Fruit fly (Drosophila melanogaster) whole organism, embryonic: ENCODE data around the gene smash.

Experiments used
- Atf3 ChIP-seq: fragments of 200-800 bp; sonication (Bioruptor generic); optimal IDR thresholded peaks from 3 replicates; lab custom pipeline; 2016; ENCODE audit warnings: missing biosample characterization, missing genetic modification characterization
- Bgb ChIP-seq: fragments of 200-800 bp; sonication (Bioruptor generic); IDR thresholded peaks from 2 replicates; pipeline ENCODE4 v1.3.6; 2022; ENCODE audit warnings: missing biosample characterization, missing genetic modification characterization; ENCODE audit not compliant: partially characterized antibody
- CG10209 ChIP-seq: fragments of 200-800 bp; sonication (Bioruptor generic); optimal IDR thresholded peaks from 3 replicates; lab custom pipeline; 2017; ENCODE audit warnings: missing biosample characterization, mild to moderate bottlenecking, missing genetic modification characterization, missing genetic modification reagents
- CG13123 ChIP-seq: fragments of 200-800 bp; sonication (Bioruptor generic); optimal IDR thresholded peaks from 2 replicates; lab custom pipeline; 2016; ENCODE audit warnings: missing biosample characterization, missing genetic modification characterization
- CG17328 ChIP-seq: fragments of 200-800 bp; sonication (Bioruptor generic); IDR thresholded peaks from 2 replicates; pipeline ENCODE4 v1.3.6; 2022; ENCODE audit warnings: missing biosample characterization, missing genetic modification characterization
- CG2889 ChIP-seq: fragments of 200-800 bp; sonication (Bioruptor generic); IDR thresholded peaks from 3 replicates; pipeline ENCODE4 v1.3.6; 2022; ENCODE audit warnings: missing biosample characterization, missing genetic modification characterization
- CG32532 ChIP-seq: fragments of 200-800 bp; sonication (Bioruptor generic); IDR thresholded peaks from 2 replicates; pipeline ENCODE4 v1.3.6; 2022; ENCODE audit warnings: missing biosample characterization, missing genetic modification characterization
- CG34376 ChIP-seq: fragments of 200-800 bp; sonication (Bioruptor generic); optimal IDR thresholded peaks from 2 replicates; lab custom pipeline; 2018; ENCODE audit warnings: missing biosample characterization, mild to moderate bottlenecking, missing genetic modification characterization
- CG3995 ChIP-seq: fragments of 200-800 bp; sonication (Bioruptor generic); optimal IDR thresholded peaks from 3 replicates; lab custom pipeline; 2016; ENCODE audit warnings: missing biosample characterization, missing genetic modification characterization
- CG5180 ChIP-seq: fragments of 200-800 bp; sonication (Bioruptor generic); optimal IDR thresholded peaks from 3 replicates; lab custom pipeline; 2017; ENCODE audit warnings: missing biosample characterization, missing genetic modification characterization, mild to moderate bottlenecking, moderate library complexity, missing genetic modification reagents
- CG5953 ChIP-seq: fragments of 200-800 bp; sonication (Bioruptor generic); IDR thresholded peaks from 2 replicates; pipeline ENCODE4 v1.3.6; 2022; ENCODE audit warnings: missing biosample characterization, missing genetic modification characterization
- CG6689 ChIP-seq: fragments of 200-800 bp; sonication (Bioruptor generic); IDR thresholded peaks from 2 replicates; pipeline ENCODE4 v1.3.6; 2022; ENCODE audit warnings: missing biosample characterization, missing genetic modification characterization
- CG6791 ChIP-seq: fragments of 200-800 bp; sonication (Bioruptor generic); IDR thresholded peaks from 3 replicates; pipeline ENCODE4 v1.3.6; 2022; ENCODE audit warnings: missing biosample characterization, missing genetic modification characterization; ENCODE audit not compliant: partially characterized antibody
- CG8944 ChIP-seq: fragments of 200-800 bp; sonication (Bioruptor generic); optimal IDR thresholded peaks from 3 replicates; lab custom pipeline; 2016; ENCODE audit warnings: missing biosample characterization, missing genetic modification characterization
- CG9437 ChIP-seq: fragments of 200-800 bp; sonication (Bioruptor generic); optimal IDR thresholded peaks from 2 replicates; lab custom pipeline; 2018; ENCODE audit warnings: missing biosample characterization, mild to moderate bottlenecking, missing genetic modification characterization
- CHES-1-like ChIP-seq: fragments of 200-800 bp; sonication (Bioruptor generic); optimal IDR thresholded peaks from 2 replicates; lab custom pipeline; 2016; ENCODE audit warnings: missing biosample characterization, missing genetic modification characterization
- CTCF ChIP-seq: fragments of 200-800 bp; sonication (Bioruptor generic); optimal IDR thresholded peaks from 2 replicates; lab custom pipeline; 2017; ENCODE audit warnings: missing biosample characterization, mild to moderate bottlenecking, missing genetic modification characterization, moderate library complexity
- CrebB ChIP-seq: fragments of 200-800 bp; sonication (Bioruptor generic); optimal IDR thresholded peaks from 3 replicates; lab custom pipeline; 2018; ENCODE audit warnings: missing biosample characterization, mild to moderate bottlenecking, missing genetic modification characterization
- D19B ChIP-seq: fragments of 200-800 bp; sonication (Bioruptor generic); optimal IDR thresholded peaks from 2 replicates; lab custom pipeline; 2017; ENCODE audit warnings: missing biosample characterization, mild to moderate bottlenecking, missing genetic modification characterization
- Dek ChIP-seq: fragments of 200-800 bp; sonication (Bioruptor generic); optimal IDR thresholded peaks from 3 replicates; lab custom pipeline; 2019; ENCODE audit warnings: missing biosample characterization, mild to moderate bottlenecking, missing genetic modification characterization, moderate library complexity
- Drgx ChIP-seq: fragments of 200-800 bp; sonication (Bioruptor generic); IDR thresholded peaks from 2 replicates; pipeline ENCODE4 v1.3.6; 2022; ENCODE audit warnings: missing biosample characterization, missing genetic modification characterization
- Ets65A ChIP-seq: fragments of 200-800 bp; sonication (Bioruptor generic); peaks from one replicate; lab custom pipeline; 2016; ENCODE audit warnings: missing biosample characterization, missing genetic modification characterization
- HHEX ChIP-seq: fragments of 200-800 bp; sonication (Bioruptor generic); optimal IDR thresholded peaks from 3 replicates; lab custom pipeline; 2017; ENCODE audit warnings: missing biosample characterization, mild to moderate bottlenecking, missing genetic modification characterization, missing genetic modification reagents
- Hr78 ChIP-seq, 2 experiments: fragments of 200-800 bp in 1 of 2; fragments of >200 bp in 1 of 2; sonication (Bioruptor generic) in 1 of 2; optimal IDR thresholded peaks; 2 replicates each; lab custom pipeline; 2017 to 2019; ENCODE audit warnings: missing biosample characterization in 2 of 2, missing genetic modification characterization in 2 of 2, mild to moderate bottlenecking in 1 of 2, moderate library complexity in 1 of 2
- Meics ChIP-seq: fragments of 200-800 bp; sonication (Bioruptor generic); optimal IDR thresholded peaks from 2 replicates; lab custom pipeline; 2017; ENCODE audit warnings: missing biosample characterization, mild to moderate bottlenecking, missing genetic modification characterization
- PHDP ChIP-seq: fragments of 200-800 bp; sonication (Bioruptor generic); optimal IDR thresholded peaks from 3 replicates; lab custom pipeline; 2018; ENCODE audit warnings: missing biosample characterization, mild to moderate bottlenecking, missing genetic modification characterization, moderate library complexity
- Pdp1 ChIP-seq, 2 experiments: fragments of 200-800 bp; sonication (Bioruptor generic); optimal IDR thresholded peaks; 3 replicates each; lab custom pipeline; 2016; ENCODE audit warnings: missing biosample characterization in 2 of 2, missing genetic modification characterization in 2 of 2, mild to moderate bottlenecking in 1 of 2, moderate library complexity in 1 of 2
- Rx ChIP-seq: fragments of 200-800 bp; sonication (Bioruptor generic); IDR thresholded peaks from 2 replicates; pipeline ENCODE4 v1.3.6; 2022; ENCODE audit warnings: missing biosample characterization, missing genetic modification characterization
- chinmo ChIP-seq: fragments of 200-800 bp; sonication (Bioruptor generic); IDR thresholded peaks from 4 replicates; pipeline ENCODE4 v1.3.6; 2022; ENCODE audit warnings: missing biosample characterization, missing genetic modification characterization; ENCODE audit not compliant: partially characterized antibody
- crc ChIP-seq: fragments of 200-800 bp; sonication (Bioruptor generic); optimal IDR thresholded peaks from 2 replicates; lab custom pipeline; 2016; ENCODE audit warnings: missing biosample characterization, missing genetic modification characterization
- crol ChIP-seq: fragments of 200-800 bp; sonication (Bioruptor generic); IDR thresholded peaks from 2 replicates; pipeline ENCODE4 v1.3.6; 2022; ENCODE audit warnings: missing biosample characterization, missing genetic modification characterization
- crp ChIP-seq, 2 experiments: fragments of 200-800 bp; sonication (Bioruptor generic); optimal IDR thresholded peaks; 2 replicates in 1 of 2; 3 replicates in 1 of 2; lab custom pipeline; 2017; ENCODE audit warnings: missing biosample characterization in 2 of 2, missing genetic modification characterization in 2 of 2, mild to moderate bottlenecking in 1 of 2, moderate library complexity in 1 of 2
- da ChIP-seq: fragments of 200-800 bp; sonication (Bioruptor generic); optimal IDR thresholded peaks from 2 replicates; lab custom pipeline; 2016; ENCODE audit warnings: missing biosample characterization, missing genetic modification characterization
- dysf ChIP-seq: fragments of 200-800 bp; sonication (Bioruptor generic); IDR thresholded peaks from 3 replicates; pipeline ENCODE4 v1.3.6; 2022; ENCODE audit warnings: missing biosample characterization, missing genetic modification characterization
- fd64A ChIP-seq: fragments of 200-800 bp; sonication (Bioruptor generic); optimal IDR thresholded peaks from 3 replicates; lab custom pipeline; 2018; ENCODE audit warnings: missing biosample characterization, mild to moderate bottlenecking, missing genetic modification characterization
- grn ChIP-seq: fragments of 200-800 bp; sonication (Bioruptor generic); optimal IDR thresholded peaks from 3 replicates; lab custom pipeline; 2017; ENCODE audit warnings: missing biosample characterization, missing genetic modification characterization
- kni ChIP-seq: fragments of 200-800 bp; sonication (Bioruptor generic); optimal IDR thresholded peaks from 3 replicates; lab custom pipeline; 2017; ENCODE audit warnings: mild to moderate bottlenecking, missing biosample characterization, missing genetic modification reagents, missing genetic modification characterization
- lmd ChIP-seq: fragments of 200-800 bp; sonication (Bioruptor generic); IDR thresholded peaks from 2 replicates; pipeline ENCODE4 v1.3.6; 2022; ENCODE audit warnings: missing biosample characterization, missing genetic modification characterization
- lola ChIP-seq, 3 experiments: fragments of >200 bp in 2 of 3; fragments of 200-800 bp in 1 of 3; sonication (Bioruptor generic) in 1 of 3; optimal IDR thresholded peaks; 2 replicates each; lab custom pipeline; 2017 to 2019; ENCODE audit warnings: missing biosample characterization in 3 of 3, missing genetic modification characterization in 3 of 3, mild to moderate bottlenecking in 1 of 3, moderate library complexity in 1 of 3
- pita ChIP-seq: fragments of 200-800 bp; sonication (Bioruptor generic); optimal IDR thresholded peaks from 2 replicates; lab custom pipeline; 2017; ENCODE audit warnings: missing biosample characterization, mild to moderate bottlenecking, missing genetic modification characterization
- scrt ChIP-seq: fragments of 200-800 bp; sonication (Bioruptor generic); optimal IDR thresholded peaks from 2 replicates; lab custom pipeline; 2018; ENCODE audit warnings: missing biosample characterization, mild to moderate bottlenecking, missing genetic modification characterization, moderate library complexity
- sens ChIP-seq: fragments of 200-800 bp; sonication (Bioruptor generic); peaks from one replicate; lab custom pipeline; 2016; ENCODE audit warnings: missing biosample characterization, missing genetic modification characterization
- so ChIP-seq: fragments of 200-800 bp; sonication (Bioruptor generic); IDR thresholded peaks from 3 replicates; pipeline ENCODE4 v1.3.6; 2022; ENCODE audit warnings: missing biosample characterization, missing genetic modification characterization

smash gene

DNA sequence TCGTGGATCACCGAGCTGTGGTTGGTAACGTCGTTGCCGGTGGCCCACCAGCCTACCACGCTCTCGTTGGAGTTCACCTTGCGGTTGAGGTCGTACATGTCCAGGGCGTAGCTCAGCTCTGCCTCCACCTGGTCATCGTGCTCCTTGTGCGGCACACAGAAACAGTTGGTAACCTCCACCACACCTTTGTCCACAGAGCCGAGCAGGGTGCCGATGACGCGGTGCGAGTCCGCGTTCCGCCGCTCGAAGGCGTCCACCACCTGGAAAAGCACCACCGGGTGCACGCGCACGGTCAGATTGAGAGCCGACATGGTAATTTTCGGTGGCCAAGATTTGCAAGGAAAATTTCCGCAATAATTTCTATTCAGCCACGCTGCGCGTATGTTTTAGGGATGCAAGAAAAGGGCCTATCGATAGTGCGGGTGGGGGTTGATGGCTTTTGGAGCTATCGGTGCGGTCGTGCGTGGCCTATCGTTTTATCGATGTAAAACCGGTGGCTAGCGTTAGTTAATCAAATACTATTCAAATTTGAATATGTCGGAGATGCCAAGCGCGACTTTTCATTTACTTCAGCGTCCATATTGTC is 54.5 kb downstream of the smash start, which contains the start of gene eIF3f1 (continued):
- TF ChIP-seq scrt (GFP tag; lab: Kevin White, UChicago) (no peak), HHEX (GFP tag; lab: Kevin White, UChicago) (no peak), pita (no peak), D19B (GFP tag; lab: Kevin White, UChicago) (no peak), CTCF (peak; percentile 51), CG17328 (GFP tag; lab: Robert Waterston, UW) (no peak), sens (GFP tag; lab: Kevin White, UChicago) (peak; percentile 23), CG9437 (peak; percentile 13), PHDP (tag; lab: Kevin White, UChicago) (no peak), dysf (no peak)

dm6 chr3R:4717586-4717985 is 58.2 kb downstream of the smash start:
- TF ChIP-seq Meics (GFP tag; lab: Kevin White, UChicago), result peak; percentile 92
- no peak for TF ChIP-seq Rx (GFP tag; lab: Robert Waterston, UW)
- TF ChIP-seq CG8944, result no peak
- peak; percentile 51 for TF ChIP-seq CTCF
- TF ChIP-seq CG3995 (GFP tag; lab: Kevin White, UChicago), result peak; percentile 71
- TF ChIP-seq chinmo, result 0 out of 4 replicates have a peak, but pooled peaks have one; percentile 15
- peak in 1 of 3 experiments; percentile 21 for TF ChIP-seq lola (GFP tag; optimal IDR thresholded peaks at IDR 0.05; lab: Kevin White, UChicago)
- peak; percentile 58 for TF ChIP-seq grn
- peak in 1 of 2 experiments; percentile 51 for TF ChIP-seq Hr78 (GFP tag; optimal IDR thresholded peaks at IDR 0.05; lab: Kevin White, UChicago)
- TF ChIP-seq, all 482 proteins: peak for 7

DNA sequence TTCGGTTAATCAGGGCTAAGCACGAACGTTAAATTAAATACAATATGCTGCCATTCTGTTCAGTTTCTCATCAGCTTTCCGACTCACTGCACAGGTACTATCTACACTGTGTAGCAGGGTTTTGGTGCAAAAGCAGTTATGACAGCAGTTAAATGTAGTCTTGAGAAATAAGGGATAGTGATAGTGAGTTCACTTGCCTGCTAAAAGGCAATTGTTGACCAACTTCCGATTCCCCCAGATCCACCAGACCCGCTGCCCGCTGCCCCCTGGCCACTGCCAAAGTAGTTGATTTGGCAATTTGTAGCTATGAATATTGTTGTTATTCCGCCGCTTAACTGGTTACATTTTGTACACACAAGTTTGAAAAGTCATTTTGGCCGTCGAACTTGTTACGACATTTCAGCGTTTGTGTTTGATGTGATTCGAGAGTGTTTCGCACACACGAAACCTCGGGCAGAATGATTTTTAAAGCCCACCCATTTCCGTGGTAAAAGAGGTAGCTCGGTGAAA is 65.0 kb downstream of the smash start:
- no peak for TF ChIP-seq dysf
- TF ChIP-seq CG34376, result no peak
- TF ChIP-seq CG2889 (GFP tag; lab: Robert Waterston, UW), result 0 out of 3 replicates have a peak, but pooled peaks have one; percentile 8
- no peak for TF ChIP-seq CG13123
- no peak for TF ChIP-seq CG5953
- TF ChIP-seq Dek, result no peak
- peak; percentile 54 for TF ChIP-seq Drgx (GFP tag; lab: Robert Waterston, UW)
- TF ChIP-seq CG5180, result peak; percentile 93

DNA sequence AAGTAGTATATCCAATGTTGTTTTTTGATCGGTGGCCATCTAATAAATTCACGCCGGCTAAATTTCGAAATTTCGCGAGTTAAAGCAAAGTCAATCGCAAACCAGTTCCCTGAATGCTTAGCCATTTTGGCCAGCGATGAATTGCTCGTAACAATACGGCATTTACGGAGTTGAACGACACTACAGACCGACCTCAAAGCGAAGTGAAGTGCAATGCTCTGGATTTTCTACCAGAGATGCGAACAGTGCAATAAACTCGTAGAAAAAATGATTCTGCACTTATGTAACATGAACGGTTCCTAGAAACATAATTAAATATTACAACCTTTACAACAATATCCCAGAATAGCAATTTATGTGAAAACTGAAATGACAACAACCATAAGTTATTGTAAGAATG is 66.0 kb downstream of the smash start:
- peak; percentile 17 for TF ChIP-seq sens (GFP tag; lab: Kevin White, UChicago)
- TF ChIP-seq Pdp1 (GFP tag; optimal IDR thresholded peaks at IDR 0.05; lab: Kevin White, UChicago), result peak in 1 of 2 experiments; percentile 35
- no peak for TF ChIP-seq fd64A (GFP tag; lab: Kevin White, UChicago)
- TF ChIP-seq, all 482 proteins: peak for 2

- TF ChIP-seq crp (GFP tag; optimal IDR thresholded peaks at IDR 0.05; lab: Kevin White, UChicago) (no peak), CHES-1-like (GFP tag; lab: Kevin White, UChicago) (no peak), lmd (GFP tag; lab: Robert Waterston, UW) (no peak), crol (GFP tag; lab: Robert Waterston, UW) (peak; percentile 65), Ets65A (GFP tag; lab: Kevin White, UChicago) (peak; percentile 48), CG6689 (GFP tag; lab: Robert Waterston, UW) (no peak), kni (GFP tag; lab: Kevin White, UChicago) (peak; percentile 67), crc (GFP tag; lab: Kevin White, UChicago) (no peak), Drgx (GFP tag; lab: Robert Waterston, UW) (0 out of 2 replicates have a peak, but pooled peaks have one; percentile 17), CTCF (no peak), CrebB (tag; lab: Kevin White, UChicago) (no peak), CG6791 (GFP tag; lab: Robert Waterston, UW) (no peak), Bgb (GFP tag; lab: Robert Waterston, UW) (0 out of 2 replicates have a peak, but pooled peaks have one; percentile 29), Atf3 (GFP tag; lab: Kevin White, UChicago) (no peak), so (GFP tag; lab: Robert Waterston, UW) (no peak), Pdp1 (GFP tag; optimal IDR thresholded peaks at IDR 0.05; lab: Kevin White, UChicago) (peak in 1 of 2 experiments; percentile 79), Hr78 (GFP tag; optimal IDR thresholded peaks at IDR 0.05; lab: Kevin White, UChicago) (peak in 1 of 2 experiments; percentile 27), CG32532 (GFP tag; lab: Robert Waterston, UW) (0 out of 2 replicates have a peak, but pooled peaks have one; percentile 15), da (GFP tag; lab: Kevin White, UChicago) (no peak), CG10209 (GFP tag; lab: Kevin White, UChicago) (no peak)
These were observed 66.9 kb downstream of the smash start for dm6 chr3R:4726294-4726693.
